Fruit fly (Drosophila melanogaster) whole organism, pupa: ENCODE measurements around the gene CG4036.

Source experiments
- CG13204 ChIP-seq: fragments of 200-800 bp; sonication (Bioruptor generic); optimal IDR thresholded peaks from 2 replicates; lab custom pipeline; 2018; ENCODE audit warnings: missing biosample characterization, mild to moderate bottlenecking, missing genetic modification characterization, moderate library complexity
- CG14655 ChIP-seq: fragments of 200-800 bp; sonication (Bioruptor generic); optimal IDR thresholded peaks from 3 replicates; lab custom pipeline; 2017; ENCODE audit warnings: mild to moderate bottlenecking, missing biosample characterization, missing genetic modification reagents, missing genetic modification characterization
- CG15710 ChIP-seq: fragments of 200-800 bp; sonication (Bioruptor generic); optimal IDR thresholded peaks from 2 replicates; lab custom pipeline; 2018; ENCODE audit warnings: missing biosample characterization, mild to moderate bottlenecking, missing genetic modification characterization, moderate library complexity
- CG8301 ChIP-seq: fragments of 200-800 bp; sonication (Bioruptor generic); optimal IDR thresholded peaks from 2 replicates; lab custom pipeline; 2018; ENCODE audit warnings: missing biosample characterization, mild to moderate bottlenecking, missing genetic modification characterization
- Snoo ChIP-seq: fragments of 200-800 bp; sonication (Bioruptor generic); optimal IDR thresholded peaks from 3 replicates; lab custom pipeline; 2017; ENCODE audit warnings: missing biosample characterization, mild to moderate bottlenecking, missing genetic modification characterization, inconsistent platforms
- fd96Ca ChIP-seq: fragments of 200-800 bp; sonication (Bioruptor generic); IDR thresholded peaks from 3 replicates; pipeline ENCODE4 v1.3.6; 2022; ENCODE audit warnings: missing biosample characterization, missing genetic modification characterization
- gl ChIP-seq: fragments of 200-800 bp; sonication (Bioruptor generic); optimal IDR thresholded peaks from 2 replicates; lab custom pipeline; 2018; ENCODE audit warnings: missing biosample characterization, mild to moderate bottlenecking, missing genetic modification characterization

- TF ChIP-seq CG14655 (GFP tag; lab: Kevin White, UChicago) (no peak), CG8301 (no peak), CG15710 (tag; lab: Kevin White, UChicago) (no peak), Snoo (tag; lab: Kevin White, UChicago) (no peak), gl (tag; lab: Kevin White, UChicago) (no peak), CG13204 (no peak), fd96Ca (GFP tag; lab: Robert Waterston, UW) (no peak)
Measured at dm6 chr2L:9746236-9747225, 44.2 kb upstream of the CG4036 start, which contains the start of gene Nckx30C.
